Fruit fly (Drosophila melanogaster) whole organism, embryonic: Measurements from ENCODE around the gene Bet1.
A peak's percentile ranks its signal among the peaks of the same experiment; 100 is the strongest.

Experiments used
- Atf3 ChIP-seq: fragments of 200-800 bp; sonication (Bioruptor generic); optimal IDR thresholded peaks from 3 replicates; lab custom pipeline; 2016; ENCODE audit warnings: missing biosample characterization, missing genetic modification characterization
- CG10321 ChIP-seq: fragments of 200-800 bp; sonication (Bioruptor generic); IDR thresholded peaks from 2 replicates; pipeline ENCODE4 v1.3.6; 2022; ENCODE audit warnings: missing biosample characterization, missing genetic modification characterization
- CG10366 ChIP-seq: fragments of 200-800 bp; sonication (Bioruptor generic); IDR thresholded peaks from 2 replicates; pipeline ENCODE4 v1.3.6; 2022; ENCODE audit warnings: missing biosample characterization, missing genetic modification characterization
- CG12219 ChIP-seq: fragments of 200-800 bp; sonication (Bioruptor generic); optimal IDR thresholded peaks from 3 replicates; lab custom pipeline; 2018; ENCODE audit warnings: missing biosample characterization, mild to moderate bottlenecking, missing genetic modification characterization
- CG12659 ChIP-seq: fragments of 200-800 bp; sonication (Bioruptor generic); optimal IDR thresholded peaks from 3 replicates; lab custom pipeline; 2017; ENCODE audit warnings: mild to moderate bottlenecking, missing biosample characterization, missing genetic modification reagents, missing genetic modification characterization
- CG12744 ChIP-seq: fragments of 200-800 bp; sonication (Bioruptor generic); optimal IDR thresholded peaks from 2 replicates; lab custom pipeline; 2016; ENCODE audit warnings: missing biosample characterization, missing genetic modification characterization
- CG13296 ChIP-seq: fragments of 200-800 bp; sonication (Bioruptor generic); optimal IDR thresholded peaks from 3 replicates; lab custom pipeline; 2018; ENCODE audit warnings: missing biosample characterization, mild to moderate bottlenecking, missing genetic modification characterization
- CG14050 ChIP-seq: fragments of 200-800 bp; sonication (Bioruptor generic); IDR thresholded peaks from 3 replicates; pipeline ENCODE4 v1.3.6; 2022; ENCODE audit warnings: missing biosample characterization, missing genetic modification characterization
- CG14667 ChIP-seq: fragments of 200-800 bp; sonication (Bioruptor generic); IDR thresholded peaks from 2 replicates; pipeline ENCODE4 v1.3.6; 2022; ENCODE audit warnings: missing biosample characterization, missing genetic modification characterization
- CG16813 ChIP-seq: fragments of 200-800 bp; sonication (Bioruptor generic); IDR thresholded peaks from 3 replicates; pipeline ENCODE4 v1.3.6; 2022; ENCODE audit warnings: missing biosample characterization, missing genetic modification characterization; ENCODE audit not compliant: partially characterized antibody
- CG16815 ChIP-seq: fragments of 200-800 bp; sonication (Bioruptor generic); optimal IDR thresholded peaks from 3 replicates; lab custom pipeline; 2017; ENCODE audit warnings: missing biosample characterization, mild to moderate bottlenecking, missing genetic modification characterization
- CG17568 ChIP-seq: fragments of 200-800 bp; sonication (Bioruptor generic); optimal IDR thresholded peaks from 2 replicates; lab custom pipeline; 2018; ENCODE audit warnings: missing biosample characterization, mild to moderate bottlenecking, missing genetic modification characterization, moderate library complexity
- CG2120 ChIP-seq: fragments of 200-800 bp; sonication (Bioruptor generic); optimal IDR thresholded peaks from 3 replicates; lab custom pipeline; 2016; ENCODE audit warnings: missing biosample characterization, missing genetic modification characterization
- CG30020 ChIP-seq: fragments of 200-800 bp; optimal IDR thresholded peaks from 2 replicates; lab custom pipeline; 2019; ENCODE audit warnings: missing biosample characterization, mild to moderate bottlenecking, missing genetic modification characterization, moderate library complexity
- CG31441 ChIP-seq: fragments of 200-800 bp; sonication (Bioruptor generic); IDR thresholded peaks from 2 replicates; pipeline ENCODE4 v1.3.6; 2022; ENCODE audit warnings: missing biosample characterization, missing genetic modification characterization
- CG34422 ChIP-seq: fragments of 200-800 bp; sonication (Bioruptor generic); IDR thresholded peaks from 3 replicates; pipeline ENCODE4 v1.3.6; 2022; ENCODE audit warnings: missing biosample characterization, missing genetic modification characterization
- CG4617 ChIP-seq: fragments of 200-800 bp; sonication (Bioruptor generic); optimal IDR thresholded peaks from 3 replicates; lab custom pipeline; 2016; ENCODE audit warnings: missing biosample characterization, missing genetic modification characterization, borderline replicate concordance
- CG6689 ChIP-seq: fragments of 200-800 bp; sonication (Bioruptor generic); IDR thresholded peaks from 2 replicates; pipeline ENCODE4 v1.3.6; 2022; ENCODE audit warnings: missing biosample characterization, missing genetic modification characterization
- CG9932 ChIP-seq: fragments of 200-800 bp; sonication (Bioruptor generic); IDR thresholded peaks from 2 replicates; pipeline ENCODE4 v1.3.6; 2022; ENCODE audit warnings: missing biosample characterization, missing genetic modification characterization
- Camta ChIP-seq: fragments of 200-800 bp; sonication (Bioruptor generic); optimal IDR thresholded peaks from 2 replicates; lab custom pipeline; 2016; ENCODE audit warnings: missing biosample characterization, missing genetic modification characterization
- Chrac-16 ChIP-seq: fragments of 200-800 bp; sonication (Bioruptor generic); optimal IDR thresholded peaks from 3 replicates; lab custom pipeline; 2016; ENCODE audit warnings: missing biosample characterization, missing genetic modification characterization
- CrebB ChIP-seq: fragments of 200-800 bp; sonication (Bioruptor generic); optimal IDR thresholded peaks from 3 replicates; lab custom pipeline; 2018; ENCODE audit warnings: missing biosample characterization, mild to moderate bottlenecking, missing genetic modification characterization
- Elba2 ChIP-seq: fragments of 200-800 bp; sonication (Bioruptor generic); optimal IDR thresholded peaks from 3 replicates; lab custom pipeline; 2016; ENCODE audit warnings: missing biosample characterization, missing genetic modification characterization
- Fer3 ChIP-seq: fragments of 200-800 bp; sonication (Bioruptor generic); optimal IDR thresholded peaks from 2 replicates; lab custom pipeline; 2018; ENCODE audit warnings: missing biosample characterization, mild to moderate bottlenecking, missing genetic modification characterization, moderate library complexity
- HLH3B ChIP-seq: fragments of 200-800 bp; sonication (Bioruptor generic); IDR thresholded peaks from 2 replicates; pipeline ENCODE4 v1.3.6; 2022; ENCODE audit warnings: missing biosample characterization, missing genetic modification characterization
- HLHmδ ChIP-seq: fragments of 200-800 bp; sonication (Bioruptor generic); optimal IDR thresholded peaks from 2 replicates; lab custom pipeline; 2018; ENCODE audit warnings: missing biosample characterization, mild to moderate bottlenecking, missing genetic modification characterization, moderate library complexity
- Hr51 ChIP-seq, 2 experiments: fragments of 200-800 bp; sonication (Bioruptor generic); optimal IDR thresholded peaks; 2 replicates in 1 of 2; 3 replicates in 1 of 2; lab custom pipeline; 2016 to 2018; ENCODE audit warnings: missing biosample characterization in 2 of 2, missing genetic modification characterization in 2 of 2, mild to moderate bottlenecking in 1 of 2, moderate library complexity in 1 of 2
- Hsf ChIP-seq: fragments of 200-800 bp; sonication (Bioruptor generic); optimal IDR thresholded peaks from 3 replicates; lab custom pipeline; 2016; ENCODE audit warnings: missing biosample characterization, missing genetic modification characterization
- Mad ChIP-seq: fragments of 200-800 bp; sonication (Bioruptor generic); optimal IDR thresholded peaks from 2 replicates; lab custom pipeline; 2016; ENCODE audit warnings: missing biosample characterization, missing genetic modification characterization
- Max ChIP-seq: fragments of 200-800 bp; sonication (Bioruptor generic); optimal IDR thresholded peaks from 2 replicates; lab custom pipeline; 2016; ENCODE audit warnings: missing biosample characterization, mild to moderate bottlenecking, missing genetic modification characterization
- Mes4 ChIP-seq: fragments of 200-800 bp; sonication (Bioruptor generic); optimal IDR thresholded peaks from 2 replicates; lab custom pipeline; 2016; ENCODE audit warnings: missing biosample characterization, missing genetic modification characterization
- NC2α ChIP-seq: fragments of 200-800 bp; sonication (Bioruptor generic); optimal IDR thresholded peaks from 2 replicates; lab custom pipeline; 2016; ENCODE audit warnings: missing biosample characterization, missing genetic modification characterization
- Nf-YA ChIP-seq: fragments of 200-800 bp; sonication (Bioruptor generic); IDR thresholded peaks from 2 replicates; pipeline ENCODE4 v1.3.6; 2022; ENCODE audit warnings: missing biosample characterization, missing genetic modification characterization
- Opbp ChIP-seq: fragments of 200-800 bp; sonication (Bioruptor generic); IDR thresholded peaks from 3 replicates; pipeline ENCODE4 v1.3.6; 2022; ENCODE audit warnings: missing biosample characterization, missing genetic modification characterization; ENCODE audit not compliant: partially characterized antibody
- PHDP ChIP-seq: fragments of 200-800 bp; sonication (Bioruptor generic); optimal IDR thresholded peaks from 3 replicates; lab custom pipeline; 2018; ENCODE audit warnings: missing biosample characterization, mild to moderate bottlenecking, missing genetic modification characterization, moderate library complexity
- Ravus ChIP-seq: fragments of 200-800 bp; sonication (Bioruptor generic); IDR thresholded peaks from 2 replicates; pipeline ENCODE4 v1.3.6; 2022; ENCODE audit warnings: missing biosample characterization, missing genetic modification characterization
- Tbp ChIP-seq: fragments of >200 bp; optimal IDR thresholded peaks from 2 replicates; lab custom pipeline; 2018; ENCODE audit warnings: missing biosample characterization, missing genetic modification characterization
- YL-1 ChIP-seq: fragments of 200-800 bp; sonication (Bioruptor generic); optimal IDR thresholded peaks from 3 replicates; lab custom pipeline; 2017; ENCODE audit warnings: missing biosample characterization, mild to moderate bottlenecking, missing genetic modification characterization
- abd-A ChIP-seq: fragments of 200-800 bp; sonication (Bioruptor generic); optimal IDR thresholded peaks from 3 replicates; lab custom pipeline; 2019; ENCODE audit warnings: missing biosample characterization, mild to moderate bottlenecking, missing genetic modification characterization, moderate library complexity
- amos ChIP-seq: fragments of 200-800 bp; sonication (Bioruptor generic); IDR thresholded peaks from 2 replicates; pipeline ENCODE4 v1.3.6; 2022; ENCODE audit warnings: missing biosample characterization, missing genetic modification characterization; ENCODE audit not compliant: partially characterized antibody
- az2 ChIP-seq: fragments of 200-800 bp; sonication (Bioruptor generic); optimal IDR thresholded peaks from 3 replicates; lab custom pipeline; 2016; ENCODE audit warnings: missing biosample characterization, missing genetic modification characterization
- chm ChIP-seq: fragments of 200-800 bp; sonication (Bioruptor generic); IDR thresholded peaks from 2 replicates; pipeline ENCODE4 v1.3.6; 2022; ENCODE audit warnings: missing biosample characterization, missing genetic modification characterization
- crc ChIP-seq: fragments of 200-800 bp; sonication (Bioruptor generic); optimal IDR thresholded peaks from 2 replicates; lab custom pipeline; 2016; ENCODE audit warnings: missing biosample characterization, missing genetic modification characterization
- emc ChIP-seq: fragments of 200-800 bp; sonication (Bioruptor generic); optimal IDR thresholded peaks from 2 replicates; lab custom pipeline; 2016; ENCODE audit warnings: missing biosample characterization, missing genetic modification characterization
- fd3F ChIP-seq: fragments of 200-800 bp; sonication (Bioruptor generic); optimal IDR thresholded peaks from 2 replicates; lab custom pipeline; 2018; ENCODE audit warnings: missing biosample characterization, mild to moderate bottlenecking, missing genetic modification characterization, moderate library complexity
- fd96Cb ChIP-seq: fragments of 200-800 bp; sonication (Bioruptor generic); optimal IDR thresholded peaks from 2 replicates; lab custom pipeline; 2018; ENCODE audit warnings: missing biosample characterization, mild to moderate bottlenecking, missing genetic modification characterization, moderate library complexity
- odd ChIP-seq: fragments of 200-800 bp; sonication (Bioruptor generic); optimal IDR thresholded peaks from 2 replicates; lab custom pipeline; 2017; ENCODE audit warnings: missing biosample characterization, mild to moderate bottlenecking, missing genetic modification characterization
- pho ChIP-seq: fragments of 200-800 bp; sonication (Bioruptor generic); optimal IDR thresholded peaks from 2 replicates; lab custom pipeline; 2016; ENCODE audit warnings: missing biosample characterization, missing genetic modification characterization
- schlank ChIP-seq: fragments of 200-800 bp; sonication (Bioruptor generic); optimal IDR thresholded peaks from 2 replicates; lab custom pipeline; 2018; ENCODE audit warnings: missing biosample characterization, mild to moderate bottlenecking, missing genetic modification characterization
- ssp ChIP-seq: fragments of 200-800 bp; sonication (Bioruptor generic); IDR thresholded peaks from 2 replicates; pipeline ENCODE4 v1.3.6; 2022; ENCODE audit warnings: missing biosample characterization, missing genetic modification characterization

Bet1 gene

dm6 chr3L:19263480-19264140 is 2.4 kb downstream of the Bet1 start, which contains the start of the genes CG42374 and Mettl5 (continued):
- TF ChIP-seq odd (GFP tag; lab: Kevin White, UChicago) (no peak), CG30020 (tag; lab: Kevin White, UChicago) (no peak), schlank (tag; lab: Kevin White, UChicago) (no peak), CG10366 (peak; percentile 44; the same call in 1 of the 2 replicates), CG12744 (GFP tag; lab: Kevin White, UChicago) (no peak), Hsf (peak; percentile 8), CG31441 (GFP tag; lab: Robert Waterston, UW) (peak; percentile 12; the same call in 1 of the 2 replicates), HLH3B (GFP tag; lab: Robert Waterston, UW) (peak; percentile 54; the same call in 1 of the 2 replicates), Mes4 (GFP tag; lab: Kevin White, UChicago) (no peak), NC2α (GFP tag; lab: Kevin White, UChicago) (no peak), chm (no peak), fd3F (no peak), CG14667 (GFP tag; lab: Robert Waterston, UW) (no peak), abd-A (tag; lab: Kevin White, UChicago) (no peak), CrebB (peak; percentile 2), Atf3 (no peak), Tbp (GFP tag; lab: Kevin White, UChicago) (no peak), Max (GFP tag; lab: Kevin White, UChicago) (peak; percentile 84), Hr51 (GFP tag; optimal IDR thresholded peaks at IDR 0.05; lab: Kevin White, UChicago) (peak in 1 of 2 experiments; percentile 60), CG12219 (GFP tag; lab: Kevin White, UChicago) (peak; percentile 26), CG12659 (GFP tag; lab: Kevin White, UChicago) (peak; percentile 31), az2 (peak; percentile 44), Nf-YA (no peak), CG13296 (GFP tag; lab: Kevin White, UChicago) (peak; percentile 13), YL-1 (GFP tag; lab: Kevin White, UChicago) (no peak), PHDP (peak; percentile 61), Fer3 (tag; lab: Kevin White, UChicago) (peak; percentile 45), pho (GFP tag; lab: Kevin White, UChicago) (no peak), CG14050 (GFP tag; lab: Robert Waterston, UW) (no peak), Mad (no peak), Chrac-16 (GFP tag; lab: Kevin White, UChicago) (no peak), CG4617 (GFP tag; lab: Kevin White, UChicago) (no peak), fd96Cb (tag; lab: Kevin White, UChicago) (peak; percentile 44), Opbp (no peak), CG2120 (GFP tag; lab: Kevin White, UChicago) (peak; percentile 32), Ravus (GFP tag; lab: Robert Waterston, UW) (no peak), Camta (no peak), crc (GFP tag; lab: Kevin White, UChicago) (no peak), CG16815 (GFP tag; lab: Kevin White, UChicago) (no peak), CG17568 (GFP tag; lab: Kevin White, UChicago) (no peak), CG6689 (GFP tag; lab: Robert Waterston, UW) (peak; percentile 62; the same call in 1 of the 2 replicates), emc (GFP tag; lab: Kevin White, UChicago) (no peak), amos (no peak), CG10321 (GFP tag; lab: Robert Waterston, UW) (no peak), Elba2 (GFP tag; lab: Kevin White, UChicago) (no peak), CG9932 (GFP tag; lab: Robert Waterston, UW) (0 out of 2 replicates have a peak, but pooled peaks have one; percentile 18), CG16813 (GFP tag; lab: Robert Waterston, UW) (no peak), CG34422 (GFP tag; lab: Robert Waterston, UW) (peak; percentile 76; the same call in 1 of the 3 replicates), ssp (no peak), HLHmδ (GFP tag; lab: Kevin White, UChicago) (no peak)
